Worm (Caenorhabditis elegans) whole organism, L3 larva: ENCODE data around the gene F54C8.1.

Experiments
- ceh-82 ChIP-seq: fragments of 150-350 bp; optimal IDR thresholded peaks from 2 replicates; lab custom pipeline; 2014; ENCODE audit warnings: missing biosample characterization, missing genetic modification characterization
- jun-1 ChIP-seq: fragments of 150-350 bp; optimal IDR thresholded peaks from 2 replicates; lab custom pipeline; 2014; ENCODE audit warnings: missing biosample characterization, missing genetic modification reagents, missing genetic modification characterization
- lin-15B ChIP-seq: fragments of 150-350 bp; optimal IDR thresholded peaks from 2 replicates; lab custom pipeline; 2014; ENCODE audit warnings: missing biosample characterization, missing genetic modification characterization
- lin-39 ChIP-seq: fragments of 150-350 bp; optimal IDR thresholded peaks from 2 replicates; lab custom pipeline; 2018; ENCODE audit warnings: missing biosample characterization, missing genetic modification reagents, missing genetic modification characterization
- lsy-12 ChIP-seq: sonication (generic microtip); optimal IDR thresholded peaks from 2 replicates; lab custom pipeline; 2016; ENCODE audit warnings: mild to moderate bottlenecking, missing genetic modification characterization, missing compliant biosample characterization
- nhr-237 ChIP-seq: fragments of 150-350 bp; optimal IDR thresholded peaks from 2 replicates; lab custom pipeline; 2014; ENCODE audit warnings: missing biosample characterization, missing genetic modification characterization
- nhr-77 ChIP-seq: fragments of 150-350 bp; optimal IDR thresholded peaks from 2 replicates; lab custom pipeline; 2014; ENCODE audit warnings: missing biosample characterization, missing genetic modification characterization
- pha-4 ChIP-seq: fragments of 150-350 bp; optimal IDR thresholded peaks from 2 replicates; lab custom pipeline; 2014; ENCODE audit warnings: missing biosample characterization, missing genetic modification reagents, missing genetic modification characterization
- unc-62 ChIP-seq: fragments of 150-350 bp; sonication (generic microtip); optimal IDR thresholded peaks from 4 replicates; lab custom pipeline; 2014; ENCODE audit warnings: missing biosample characterization, missing genetic modification reagents, missing genetic modification characterization
- ztf-4 ChIP-seq: fragments of 150-350 bp; optimal IDR thresholded peaks from 2 replicates; lab custom pipeline; 2014; ENCODE audit warnings: missing biosample characterization, missing genetic modification characterization

DNA sequence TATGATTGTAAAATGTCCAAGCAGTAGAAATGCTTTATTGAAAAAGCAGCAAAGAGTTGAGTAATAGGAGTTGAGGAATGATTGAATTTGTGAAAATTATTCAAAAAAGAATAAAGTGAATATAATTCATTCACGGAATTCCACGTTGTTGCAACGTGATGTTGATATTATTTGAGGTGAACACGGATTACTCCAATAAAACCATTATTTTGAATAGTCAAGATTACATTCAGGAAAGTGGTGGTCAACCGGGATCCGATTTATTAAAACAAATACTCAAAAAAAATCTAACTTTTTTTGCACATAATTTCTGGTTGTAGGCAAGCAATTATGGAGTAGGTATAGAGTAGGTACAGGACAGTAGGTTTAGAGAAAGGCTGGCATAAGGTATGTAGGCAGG, 45.9 kb downstream of the F54C8.1 start, which contains the start of gene bre-3:
- no peak for TF ChIP-seq nhr-237
- no peak for TF ChIP-seq ztf-4 (tag; lab: Kevin White, UChicago)
- no peak for TF ChIP-seq nhr-77 (tag; lab: Kevin White, UChicago)
- no peak for TF ChIP-seq pha-4 (tag; lab: Kevin White, UChicago)
- no peak for TF ChIP-seq lin-15B (tag; lab: Kevin White, UChicago)
- TF ChIP-seq lsy-12: no peak
- no peak for TF ChIP-seq ceh-82
- TF ChIP-seq jun-1 (tag; lab: Kevin White, UChicago): no peak
- no peak for TF ChIP-seq lin-39
- TF ChIP-seq unc-62: no peak
